Fruit fly (Drosophila melanogaster) whole organism, embryonic: ENCODE results near the gene MsrA.

ENCODE experiments used
- Atf-2 ChIP-seq: fragments of 200-800 bp; sonication (Bioruptor generic); optimal IDR thresholded peaks from 2 replicates; lab custom pipeline; 2016; ENCODE audit warnings: missing biosample characterization, missing genetic modification characterization
- BEAF-32 ChIP-seq: fragments of 200-800 bp; sonication (Bioruptor generic); optimal IDR thresholded peaks from 3 replicates; lab custom pipeline; 2017; ENCODE audit warnings: missing biosample characterization, missing genetic modification characterization, mild to moderate bottlenecking, moderate library complexity, missing genetic modification reagents
- CG11247 ChIP-seq: fragments of 200-800 bp; sonication (Bioruptor generic); IDR thresholded peaks from 2 replicates; pipeline ENCODE4 v1.3.6; 2022; ENCODE audit warnings: missing biosample characterization, missing genetic modification characterization
- CG11456 ChIP-seq: fragments of 200-800 bp; sonication (Bioruptor generic); IDR thresholded peaks from 3 replicates; pipeline ENCODE4 v1.3.6; 2022; ENCODE audit warnings: missing biosample characterization, missing genetic modification characterization
- CG12104 ChIP-seq: fragments of 200-800 bp; sonication (Bioruptor generic); optimal IDR thresholded peaks from 3 replicates; lab custom pipeline; 2016; ENCODE audit warnings: missing biosample characterization, missing genetic modification characterization
- CG12659 ChIP-seq: fragments of 200-800 bp; sonication (Bioruptor generic); optimal IDR thresholded peaks from 3 replicates; lab custom pipeline; 2017; ENCODE audit warnings: mild to moderate bottlenecking, missing biosample characterization, missing genetic modification reagents, missing genetic modification characterization
- CG1647 ChIP-seq: fragments of 200-800 bp; sonication (Bioruptor generic); optimal IDR thresholded peaks from 3 replicates; lab custom pipeline; 2016; ENCODE audit warnings: missing biosample characterization, missing genetic modification characterization
- CG16815 ChIP-seq: fragments of 200-800 bp; sonication (Bioruptor generic); optimal IDR thresholded peaks from 3 replicates; lab custom pipeline; 2017; ENCODE audit warnings: missing biosample characterization, mild to moderate bottlenecking, missing genetic modification characterization
- CG18011 ChIP-seq: fragments of 200-800 bp; sonication (Bioruptor generic); optimal IDR thresholded peaks from 2 replicates; lab custom pipeline; 2017; ENCODE audit warnings: missing biosample characterization, missing genetic modification characterization, mild to moderate bottlenecking, moderate library complexity, missing genotype
- CG1832 ChIP-seq: fragments of 200-800 bp; sonication (Bioruptor generic); optimal IDR thresholded peaks from 2 replicates; lab custom pipeline; 2017; ENCODE audit warnings: missing biosample characterization, mild to moderate bottlenecking, missing genetic modification characterization, inconsistent platforms
- CG2129 ChIP-seq: fragments of 200-800 bp; sonication (Bioruptor generic); IDR thresholded peaks from 2 replicates; pipeline ENCODE4 v1.3.6; 2022; ENCODE audit warnings: missing biosample characterization, missing genetic modification characterization; ENCODE audit not compliant: partially characterized antibody
- CG31365 ChIP-seq: fragments of 200-800 bp; sonication (Bioruptor generic); optimal IDR thresholded peaks from 2 replicates; lab custom pipeline; 2018; ENCODE audit warnings: missing biosample characterization, mild to moderate bottlenecking, missing genetic modification characterization
- CG31441 ChIP-seq: fragments of 200-800 bp; sonication (Bioruptor generic); IDR thresholded peaks from 2 replicates; pipeline ENCODE4 v1.3.6; 2022; ENCODE audit warnings: missing biosample characterization, missing genetic modification characterization
- CG3281 ChIP-seq: fragments of 200-800 bp; sonication (Bioruptor generic); optimal IDR thresholded peaks from 3 replicates; lab custom pipeline; 2017; ENCODE audit warnings: missing biosample characterization, mild to moderate bottlenecking, missing genetic modification characterization
- CG4730 ChIP-seq: fragments of 200-800 bp; sonication (Bioruptor generic); IDR thresholded peaks from 2 replicates; pipeline ENCODE4 v1.3.6; 2022; ENCODE audit warnings: missing biosample characterization, missing genetic modification characterization
- CG5953 ChIP-seq: fragments of 200-800 bp; sonication (Bioruptor generic); IDR thresholded peaks from 2 replicates; pipeline ENCODE4 v1.3.6; 2022; ENCODE audit warnings: missing biosample characterization, missing genetic modification characterization
- CG7928 ChIP-seq: fragments of 200-800 bp; sonication (Bioruptor generic); optimal IDR thresholded peaks from 2 replicates; lab custom pipeline; 2017; ENCODE audit warnings: missing biosample characterization, mild to moderate bottlenecking, missing genetic modification characterization
- CG8089 ChIP-seq: fragments of 200-800 bp; sonication (Bioruptor generic); optimal IDR thresholded peaks from 3 replicates; lab custom pipeline; 2016; ENCODE audit warnings: missing biosample characterization, missing genetic modification characterization
- CG8281 ChIP-seq: fragments of 200-800 bp; sonication (Bioruptor generic); optimal IDR thresholded peaks from 2 replicates; lab custom pipeline; 2018; ENCODE audit warnings: missing biosample characterization, mild to moderate bottlenecking, missing genetic modification characterization, moderate library complexity
- CG8290 ChIP-seq, 3 experiments: fragments of 200-800 bp; sonication (Bioruptor generic); optimal IDR thresholded peaks; 2 replicates each; lab custom pipeline; 2016 to 2019; ENCODE audit warnings: missing biosample characterization in 3 of 3, missing genetic modification characterization in 3 of 3, mild to moderate bottlenecking in 2 of 3, moderate library complexity in 1 of 3
- D ChIP-seq, 2 experiments: fragments of 200-800 bp in 1 of 2; fragments of >200 bp in 1 of 2; sonication (Bioruptor generic) in 1 of 2; optimal IDR thresholded peaks; 2 replicates in 1 of 2; 3 replicates in 1 of 2; lab custom pipeline; 2017; ENCODE audit warnings: mild to moderate bottlenecking in 1 of 2, missing biosample characterization in 1 of 2, missing genetic modification characterization in 1 of 2, missing genetic modification reagents in 1 of 2
- Dbx ChIP-seq: fragments of 200-800 bp; sonication (Bioruptor generic); IDR thresholded peaks from 3 replicates; pipeline ENCODE4 v1.3.6; 2022; ENCODE audit warnings: missing biosample characterization, missing genetic modification characterization
- Deaf1 ChIP-seq: fragments of 200-800 bp; optimal IDR thresholded peaks from 3 replicates; lab custom pipeline; 2019; ENCODE audit warnings: missing biosample characterization, mild to moderate bottlenecking, missing genetic modification characterization, moderate library complexity
- Fer1 ChIP-seq: fragments of 200-800 bp; sonication (Bioruptor generic); optimal IDR thresholded peaks from 2 replicates; lab custom pipeline; 2017; ENCODE audit warnings: missing biosample characterization, mild to moderate bottlenecking, missing genetic modification characterization
- Fer3 ChIP-seq: fragments of 200-800 bp; sonication (Bioruptor generic); optimal IDR thresholded peaks from 2 replicates; lab custom pipeline; 2018; ENCODE audit warnings: missing biosample characterization, mild to moderate bottlenecking, missing genetic modification characterization, moderate library complexity
- HLH4C ChIP-seq: fragments of 200-800 bp; sonication (Bioruptor generic); IDR thresholded peaks from 3 replicates; pipeline ENCODE4 v1.3.6; 2022; ENCODE audit warnings: missing biosample characterization, missing genetic modification characterization; ENCODE audit not compliant: partially characterized antibody
- Hand ChIP-seq: fragments of 200-800 bp; sonication (Bioruptor generic); optimal IDR thresholded peaks from 2 replicates; lab custom pipeline; 2017; ENCODE audit warnings: mild to moderate bottlenecking, missing biosample characterization, missing genetic modification reagents, missing genetic modification characterization
- Hmx ChIP-seq: fragments of 200-800 bp; sonication (Bioruptor generic); optimal IDR thresholded peaks from 2 replicates; lab custom pipeline; 2016; ENCODE audit warnings: missing biosample characterization, missing genetic modification characterization
- Lhr ChIP-seq: fragments of 200-800 bp; sonication (Bioruptor generic); optimal IDR thresholded peaks from 3 replicates; lab custom pipeline; 2017; ENCODE audit warnings: mild to moderate bottlenecking, missing biosample characterization, missing genetic modification reagents, missing genetic modification characterization
- NC2α ChIP-seq: fragments of 200-800 bp; sonication (Bioruptor generic); optimal IDR thresholded peaks from 2 replicates; lab custom pipeline; 2016; ENCODE audit warnings: missing biosample characterization, missing genetic modification characterization
- Oaz ChIP-seq: fragments of 200-800 bp; sonication (Bioruptor generic); IDR thresholded peaks from 2 replicates; pipeline ENCODE4 v1.3.6; 2022; ENCODE audit warnings: missing biosample characterization, missing genetic modification characterization
- Optix ChIP-seq: fragments of 200-800 bp; sonication (Bioruptor generic); IDR thresholded peaks from 3 replicates; pipeline ENCODE4 v1.3.6; 2022; ENCODE audit warnings: missing biosample characterization, missing genetic modification characterization
- Scr ChIP-seq: fragments of 200-800 bp; sonication (Bioruptor generic); IDR thresholded peaks from 2 replicates; pipeline ENCODE4 v1.3.6; 2022; ENCODE audit warnings: missing biosample characterization, missing genetic modification characterization; ENCODE audit not compliant: partially characterized antibody
- Sry-β ChIP-seq: fragments of 200-800 bp; sonication (Bioruptor generic); optimal IDR thresholded peaks from 2 replicates; lab custom pipeline; 2018; ENCODE audit warnings: missing biosample characterization, mild to moderate bottlenecking, missing genetic modification characterization, moderate library complexity
- chm ChIP-seq: fragments of 200-800 bp; sonication (Bioruptor generic); IDR thresholded peaks from 2 replicates; pipeline ENCODE4 v1.3.6; 2022; ENCODE audit warnings: missing biosample characterization, missing genetic modification characterization
- crol ChIP-seq: fragments of 200-800 bp; sonication (Bioruptor generic); IDR thresholded peaks from 2 replicates; pipeline ENCODE4 v1.3.6; 2022; ENCODE audit warnings: missing biosample characterization, missing genetic modification characterization
- esg ChIP-seq: fragments of 200-800 bp; sonication (Bioruptor generic); conservative IDR thresholded peaks from 2 replicates; pipeline ENCODE4 v1.3.6; 2022; ENCODE audit warnings: missing biosample characterization, missing genetic modification characterization
- exex ChIP-seq: fragments of 200-800 bp; sonication (Bioruptor generic); optimal IDR thresholded peaks from 4 replicates; lab custom pipeline; 2018; ENCODE audit warnings: missing biosample characterization, mild to moderate bottlenecking, missing genetic modification characterization, moderate library complexity
- gsb ChIP-seq: fragments of 200-800 bp; sonication (Bioruptor generic); IDR thresholded peaks from 2 replicates; pipeline ENCODE4 v1.3.6; 2022; ENCODE audit warnings: missing biosample characterization, missing genetic modification characterization
- lmd ChIP-seq: fragments of 200-800 bp; sonication (Bioruptor generic); IDR thresholded peaks from 2 replicates; pipeline ENCODE4 v1.3.6; 2022; ENCODE audit warnings: missing biosample characterization, missing genetic modification characterization
- luna ChIP-seq: fragments of 200-800 bp; sonication (Bioruptor generic); optimal IDR thresholded peaks from 2 replicates; lab custom pipeline; 2016; ENCODE audit warnings: missing biosample characterization, missing genetic modification characterization
- oc ChIP-seq: fragments of 200-800 bp; sonication (Bioruptor generic); optimal IDR thresholded peaks from 2 replicates; lab custom pipeline; 2018; ENCODE audit warnings: missing biosample characterization, mild to moderate bottlenecking, missing genetic modification characterization, moderate library complexity
- pfk ChIP-seq: fragments of 200-800 bp; sonication (Bioruptor generic); optimal IDR thresholded peaks from 2 replicates; lab custom pipeline; 2018; ENCODE audit warnings: missing biosample characterization, mild to moderate bottlenecking, missing genetic modification characterization, moderate library complexity
- stc ChIP-seq: fragments of 200-800 bp; sonication (Bioruptor generic); IDR thresholded peaks from 2 replicates; pipeline ENCODE4 v1.3.6; 2022; ENCODE audit warnings: missing biosample characterization, missing genetic modification characterization
- sug ChIP-seq: fragments of 200-800 bp; optimal IDR thresholded peaks from 2 replicates; lab custom pipeline; 2019; ENCODE audit warnings: missing biosample characterization, mild to moderate bottlenecking, missing genetic modification characterization, moderate library complexity
- tin ChIP-seq: fragments of 200-800 bp; sonication (Bioruptor generic); optimal IDR thresholded peaks from 3 replicates; lab custom pipeline; 2016; ENCODE audit warnings: missing biosample characterization, missing genetic modification characterization
- tio ChIP-seq: fragments of 200-800 bp; sonication (Bioruptor generic); optimal IDR thresholded peaks from 2 replicates; lab custom pipeline; 2017; ENCODE audit warnings: missing biosample characterization, missing genetic modification characterization, inconsistent platforms
- trh ChIP-seq: fragments of 200-800 bp; sonication (Bioruptor generic); optimal IDR thresholded peaks from 2 replicates; lab custom pipeline; 2016; ENCODE audit warnings: missing biosample characterization, missing genetic modification characterization
- ttk ChIP-seq: fragments of 200-800 bp; sonication (Bioruptor generic); IDR thresholded peaks from 2 replicates; pipeline ENCODE4 v2.1.2; 2022; ENCODE audit warnings: missing biosample characterization, missing genetic modification characterization
- vvl ChIP-seq: fragments of 200-800 bp; sonication (Bioruptor generic); IDR thresholded peaks from 2 replicates; pipeline ENCODE4 v1.3.6; 2022; ENCODE audit warnings: missing biosample characterization, missing genetic modification characterization

The MsrA gene

dm6 chr3L:15535228-15535598 is 24.4 kb downstream of the MsrA start, which contains the start of gene CrebA (continued):
- no peak for TF ChIP-seq D (optimal IDR thresholded peaks at IDR 0.05; lab: Kevin White, UChicago)
- TF ChIP-seq D (GFP tag; optimal IDR thresholded peaks at IDR 0.05; lab: Kevin White, UChicago): no peak
- peak; percentile 21; the same call in 1 of the 2 replicates for TF ChIP-seq Scr (GFP tag; lab: Robert Waterston, UW)
- no peak for TF ChIP-seq CG11247
- no peak for TF ChIP-seq Fer1
- no peak for TF ChIP-seq CG7928 (GFP tag; lab: Kevin White, UChicago)
- TF ChIP-seq CG1647: no peak
- TF ChIP-seq CG8089 (GFP tag; lab: Kevin White, UChicago): no peak
- no peak for TF ChIP-seq esg (GFP tag; lab: Robert Waterston, UW)
- TF ChIP-seq tin (GFP tag; lab: Kevin White, UChicago): no peak
- no peak for TF ChIP-seq Atf-2 (GFP tag; lab: Kevin White, UChicago)
- no peak for TF ChIP-seq NC2α (GFP tag; lab: Kevin White, UChicago)
- TF ChIP-seq lmd (GFP tag; lab: Robert Waterston, UW): no peak
- no peak for TF ChIP-seq crol (GFP tag; lab: Robert Waterston, UW)
- peak; percentile 37; the same call in 1 of the 2 replicates for TF ChIP-seq vvl
- TF ChIP-seq CG31365 (tag; lab: Kevin White, UChicago): no peak
- TF ChIP-seq CG5953 (GFP tag; lab: Robert Waterston, UW): no peak
- no peak for TF ChIP-seq tio (GFP tag; lab: Kevin White, UChicago)
- TF ChIP-seq chm: peak; percentile 70; the same call in 1 of the 2 replicates
- TF ChIP-seq CG12659 (GFP tag; lab: Kevin White, UChicago): no peak
- no peak for TF ChIP-seq luna
- no peak for TF ChIP-seq Sry-β
- TF ChIP-seq Lhr (GFP tag; lab: Kevin White, UChicago): no peak
- no peak for TF ChIP-seq CG12104
- no peak for TF ChIP-seq CG3281
- TF ChIP-seq CG18011 (GFP tag; lab: Kevin White, UChicago): no peak
- TF ChIP-seq CG8290 (GFP tag; optimal IDR thresholded peaks at IDR 0.05; lab: Kevin White, UChicago): no peak
- TF ChIP-seq CG8290 (tag; optimal IDR thresholded peaks at IDR 0.05; lab: Kevin White, UChicago): peak in 1 of 2 experiments; percentile 20
- TF ChIP-seq HLH4C (GFP tag; lab: Robert Waterston, UW): no peak
- TF ChIP-seq Hand: no peak
- no peak for TF ChIP-seq sug (tag; lab: Kevin White, UChicago)
- TF ChIP-seq pfk: no peak
- TF ChIP-seq trh: no peak
- no peak for TF ChIP-seq Hmx (GFP tag; lab: Kevin White, UChicago)
- TF ChIP-seq ttk (GFP tag; lab: Robert Waterston, UW): no peak
- TF ChIP-seq CG4730 (GFP tag; lab: Robert Waterston, UW): no peak
- TF ChIP-seq Optix: no peak
- no peak for TF ChIP-seq gsb (GFP tag; lab: Robert Waterston, UW)
- peak; percentile 83 for TF ChIP-seq CG1832
- peak; percentile 53 for TF ChIP-seq Deaf1 (tag; lab: Kevin White, UChicago)
- no peak for TF ChIP-seq Oaz (GFP tag; lab: Robert Waterston, UW)
- TF ChIP-seq BEAF-32: no peak
- no peak for TF ChIP-seq CG2129
- no peak for TF ChIP-seq Fer3
- TF ChIP-seq CG11456 (GFP tag; lab: Robert Waterston, UW): no peak
- TF ChIP-seq Dbx (GFP tag; lab: Robert Waterston, UW): 0 out of 3 replicates have a peak, but pooled peaks have one; percentile 10
- TF ChIP-seq CG31441 (GFP tag; lab: Robert Waterston, UW): 0 out of 2 replicates have a peak, but pooled peaks have one; percentile 6
- TF ChIP-seq CG8281 (tag; lab: Kevin White, UChicago): no peak
- no peak for TF ChIP-seq CG16815 (GFP tag; lab: Kevin White, UChicago)
- peak; percentile 34; the same call in 1 of the 2 replicates for TF ChIP-seq stc (GFP tag; lab: Robert Waterston, UW)
- TF ChIP-seq oc (tag; lab: Kevin White, UChicago): no peak
- no peak for TF ChIP-seq exex (tag; lab: Kevin White, UChicago)
